Worm (Caenorhabditis elegans): ENCODE data around the gene C27D9.1.

Gene C27D9.1

ce11 chrII:4766284-4766683, 13.1 kb downstream of the C27D9.1 start, which contains the start of gene ttm-2:
TSS of gene ttm-2 (minus strand) at chrII:4766384.
- TF ChIP-seq mep-1 (tag; optimal IDR thresholded peaks at IDR 0.05) (no peak), tbx-8 (GFP tag; optimal IDR thresholded peaks at IDR 0.05) (no peak), sptf-1 (tag; optimal IDR thresholded peaks at IDR 0.05) (no peak), lsy-2 (tag; optimal IDR thresholded peaks at IDR 0.05) (no peak), elt-1 (tag; optimal IDR thresholded peaks at IDR 0.05; ENCODE audit: borderline replicate concordance, insufficient read depth) (no peak), cnd-1 (tag; optimal IDR thresholded peaks at IDR 0.05) (no peak), hlh-1 (tag; optimal IDR thresholded peaks at IDR 0.05) (no peak), ces-1 (GFP tag; optimal IDR thresholded peaks at IDR 0.05) (no peak), nhr-12 (tag; optimal IDR thresholded peaks at IDR 0.05) (no peak), bed-3 (GFP tag; optimal IDR thresholded peaks at IDR 0.05) (no peak), mab-5 (tag; optimal IDR thresholded peaks at IDR 0.05) (no peak), unc-62 (GFP tag; optimal IDR thresholded peaks at IDR 0.05) (no peak), mls-2 (tag; optimal IDR thresholded peaks at IDR 0.05) (no peak), blmp-1 (tag; optimal IDR thresholded peaks at IDR 0.05) (no peak), flh-1 (GFP tag; optimal IDR thresholded peaks at IDR 0.05) (no peak), pha-4 (tag; optimal IDR thresholded peaks at IDR 0.05) (no peak)

ce11 chrII:4767612-4768011, 14.4 kb downstream of the C27D9.1 start:
- TF ChIP-seq nhr-237 (tag; optimal IDR thresholded peaks at IDR 0.05) (no peak), mls-2 (tag; optimal IDR thresholded peaks at IDR 0.05) (no peak), ham-2 (GFP tag; optimal IDR thresholded peaks at IDR 0.05) (no peak), elt-3 (tag; optimal IDR thresholded peaks at IDR 0.05) (no peak), ceh-39 (tag; optimal IDR thresholded peaks at IDR 0.05) (no peak), hlh-1 (tag; optimal IDR thresholded peaks at IDR 0.05) (no peak), nhr-12 (tag; optimal IDR thresholded peaks at IDR 0.05) (no peak), nhr-76 (tag; optimal IDR thresholded peaks at IDR 0.05) (no peak), ztf-11 (tag; optimal IDR thresholded peaks at IDR 0.05) (no peak), unc-120 (tag; optimal IDR thresholded peaks at IDR 0.05; ENCODE audit: poor library complexity, severe bottlenecking) (no peak), mab-5 (tag; optimal IDR thresholded peaks at IDR 0.05) (no peak), bed-3 (GFP tag; optimal IDR thresholded peaks at IDR 0.05) (no peak), flh-1 (GFP tag; optimal IDR thresholded peaks at IDR 0.05) (no peak), mep-1 (tag; optimal IDR thresholded peaks at IDR 0.05) (no peak), pha-4 (tag; optimal IDR thresholded peaks at IDR 0.05) (no peak)

- TF ChIP-seq sptf-1 (tag; optimal IDR thresholded peaks at IDR 0.05) = no peak
- no peak for TF ChIP-seq cnd-1 (tag; optimal IDR thresholded peaks at IDR 0.05)
- TF ChIP-seq nhr-76 (tag; optimal IDR thresholded peaks at IDR 0.05) = no peak
- TF ChIP-seq ztf-11 (tag; optimal IDR thresholded peaks at IDR 0.05) = no peak
- TF ChIP-seq lin-13 (tag; optimal IDR thresholded peaks at IDR 0.05) = no peak
- TF ChIP-seq mls-2 (tag; optimal IDR thresholded peaks at IDR 0.05) = no peak
- TF ChIP-seq nhr-12 (tag; optimal IDR thresholded peaks at IDR 0.05) = no peak
- no peak for TF ChIP-seq elt-1 (tag; optimal IDR thresholded peaks at IDR 0.05; ENCODE audit: borderline replicate concordance, insufficient read depth)
- TF ChIP-seq snpc-4 (tag; optimal IDR thresholded peaks at IDR 0.05) = no peak
Measured at ce11 chrII:4769096-4769495, 15.9 kb downstream of the C27D9.1 start.

ce11 chrII:4769886-4770285, 16.7 kb downstream of the C27D9.1 start:
- TF ChIP-seq lsy-2 (tag; optimal IDR thresholded peaks at IDR 0.05) (no peak), ces-1 (GFP tag; optimal IDR thresholded peaks at IDR 0.05) (no peak), ceh-39 (tag; optimal IDR thresholded peaks at IDR 0.05) (no peak), M03D4.4 (tag; optimal IDR thresholded peaks at IDR 0.05) (no peak), ztf-11 (tag; optimal IDR thresholded peaks at IDR 0.05) (no peak), nhr-76 (tag; optimal IDR thresholded peaks at IDR 0.05) (no peak), nhr-28 (tag; optimal IDR thresholded peaks at IDR 0.05) (no peak), pha-4 (tag; optimal IDR thresholded peaks at IDR 0.05) (no peak), mls-2 (tag; optimal IDR thresholded peaks at IDR 0.05) (no peak), elt-1 (tag; optimal IDR thresholded peaks at IDR 0.05; ENCODE audit: borderline replicate concordance, insufficient read depth) (no peak), ham-2 (GFP tag; optimal IDR thresholded peaks at IDR 0.05) (no peak), drap-1 (GFP tag; optimal IDR thresholded peaks at IDR 0.05) (no peak), mab-5 (tag; optimal IDR thresholded peaks at IDR 0.05) (no peak), ceh-83 (GFP tag; optimal IDR thresholded peaks at IDR 0.05) (no peak), lin-32 (GFP tag; optimal IDR thresholded peaks at IDR 0.05) (no peak), nhr-12 (tag; optimal IDR thresholded peaks at IDR 0.05) (no peak), nhr-237 (tag; optimal IDR thresholded peaks at IDR 0.05) (no peak), nhr-2 (tag; optimal IDR thresholded peaks at IDR 0.05) (no peak), flh-1 (GFP tag; optimal IDR thresholded peaks at IDR 0.05) (no peak)

ce11 chrII:4771282-4771681, 18.1 kb downstream of the C27D9.1 start, which contains the start of gene F26G1.5:
TSS of gene F26G1.5 (minus strand) at chrII:4771382.
- TF ChIP-seq M03D4.4 (tag; optimal IDR thresholded peaks at IDR 0.05) = no peak
- no peak for TF ChIP-seq mls-2 (tag; optimal IDR thresholded peaks at IDR 0.05)
- no peak for TF ChIP-seq lin-32 (GFP tag; optimal IDR thresholded peaks at IDR 0.05)
- no peak for TF ChIP-seq unc-39 (tag; optimal IDR thresholded peaks at IDR 0.05)
- no peak for TF ChIP-seq sptf-1 (tag; optimal IDR thresholded peaks at IDR 0.05)
- no peak for TF ChIP-seq cnd-1 (tag; optimal IDR thresholded peaks at IDR 0.05)
- no peak for TF ChIP-seq mep-1 (tag; optimal IDR thresholded peaks at IDR 0.05)
- no peak for TF ChIP-seq mab-5 (tag; optimal IDR thresholded peaks at IDR 0.05)
- no peak for TF ChIP-seq drap-1 (GFP tag; optimal IDR thresholded peaks at IDR 0.05)
- no peak for TF ChIP-seq ces-1 (GFP tag; optimal IDR thresholded peaks at IDR 0.05)
- no peak for TF ChIP-seq blmp-1 (tag; optimal IDR thresholded peaks at IDR 0.05)
